Worm (Caenorhabditis elegans) whole organism, midembryonic: ENCODE data around the gene C01G5.9.

Experiments
- T22C8.4 ChIP-seq: fragments of 200-800 bp; sonication (Bioruptor generic); IDR thresholded peaks from 2 replicates; pipeline ENCODE4 v1.3.6; 2022; ENCODE audit warnings: missing genetic modification characterization, missing compliant biosample characterization
- cog-1 ChIP-seq: sonication (generic microtip); optimal IDR thresholded peaks from 2 replicates; lab custom pipeline; 2016; ENCODE audit warnings: missing genetic modification characterization, missing compliant biosample characterization
- ztf-23 ChIP-seq: fragments of 200-800 bp; sonication (Bioruptor generic); IDR thresholded peaks from 2 replicates; pipeline ENCODE4 v1.3.6; 2022; ENCODE audit warnings: missing genetic modification reagents, missing genetic modification characterization, missing compliant biosample characterization

- no peak for TF ChIP-seq cog-1
- no peak for TF ChIP-seq T22C8.4 (GFP tag; lab: Robert Waterston, UW)
- TF ChIP-seq ztf-23, result no peak
Observed at ce11 chrIV:6529832-6530231, 10.1 kb downstream of the C01G5.9 start.
